Fruit fly (Drosophila melanogaster): ENCODE results near the gene Nthl1.

The Nthl1 gene

DNA sequence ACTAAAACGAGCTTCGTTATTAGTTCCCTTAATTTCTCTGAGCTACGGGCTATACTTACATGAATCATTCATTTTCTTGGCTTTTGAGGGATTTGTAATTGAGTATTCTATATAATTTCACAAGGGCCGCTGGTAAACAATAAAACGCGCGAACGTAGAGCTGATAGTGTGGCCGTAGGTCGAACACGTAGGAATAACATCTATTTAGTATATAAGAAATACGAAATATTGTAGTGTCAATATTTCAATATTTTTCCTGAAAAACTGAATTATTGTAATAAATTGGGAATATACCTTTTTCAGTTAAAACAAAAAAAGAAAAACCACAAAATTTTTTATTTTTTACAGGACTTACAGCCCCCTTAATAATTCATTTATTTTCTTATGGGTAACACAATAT lies 1.7 kb downstream of the Nthl1 start, which contains the start of gene RPA2:
Gene RPA2, minus strand, starts transcription at position 173 of the 400 bp plus-strand sequence.
- TF ChIP-seq Crg-1 (GFP tag; optimal IDR thresholded peaks at IDR 0.05) (no peak), kay (GFP tag; ENCODE audit: borderline replicate concordance) (peak; percentile 92)

DNA sequence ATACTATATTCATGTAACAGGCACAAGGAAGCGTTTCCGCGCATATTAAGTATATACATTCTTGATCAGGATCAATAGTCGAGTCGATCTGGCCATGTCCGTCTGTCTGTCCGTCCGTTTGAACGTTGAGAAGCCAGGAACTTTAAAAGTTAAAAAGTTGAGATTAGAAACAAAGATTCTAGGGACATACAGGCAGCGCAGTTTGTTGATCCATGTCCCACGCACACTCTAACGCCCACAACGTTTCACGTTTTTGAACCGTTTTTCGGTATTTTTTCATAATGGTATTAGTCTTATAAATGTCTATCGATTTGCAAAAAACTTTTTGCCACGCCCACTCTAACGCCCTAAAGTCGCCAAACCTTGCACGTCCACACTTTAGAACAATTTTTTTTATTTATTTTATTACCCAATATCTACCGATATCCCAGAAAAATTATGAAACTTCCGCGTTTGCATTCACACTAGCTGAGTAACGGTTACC lies 4.5 kb downstream of the Nthl1 start:
- TF ChIP-seq CG12768 (GFP tag; optimal IDR thresholded peaks at IDR 0.05) (no peak), cnc (optimal IDR thresholded peaks at IDR 0.05) (no peak), bab1 (GFP tag; optimal IDR thresholded peaks at IDR 0.05) (no peak), kay (GFP tag; ENCODE audit: borderline replicate concordance) (no peak), Clk (GFP tag; optimal IDR thresholded peaks at IDR 0.05) (no peak), toe (GFP tag; optimal IDR thresholded peaks at IDR 0.05) (no peak), Mnt (GFP tag; optimal IDR thresholded peaks at IDR 0.05) (no peak), Hr96 (GFP tag; optimal IDR thresholded peaks at IDR 0.05) (no peak), cic (GFP tag; optimal IDR thresholded peaks at IDR 0.05) (no peak)

DNA sequence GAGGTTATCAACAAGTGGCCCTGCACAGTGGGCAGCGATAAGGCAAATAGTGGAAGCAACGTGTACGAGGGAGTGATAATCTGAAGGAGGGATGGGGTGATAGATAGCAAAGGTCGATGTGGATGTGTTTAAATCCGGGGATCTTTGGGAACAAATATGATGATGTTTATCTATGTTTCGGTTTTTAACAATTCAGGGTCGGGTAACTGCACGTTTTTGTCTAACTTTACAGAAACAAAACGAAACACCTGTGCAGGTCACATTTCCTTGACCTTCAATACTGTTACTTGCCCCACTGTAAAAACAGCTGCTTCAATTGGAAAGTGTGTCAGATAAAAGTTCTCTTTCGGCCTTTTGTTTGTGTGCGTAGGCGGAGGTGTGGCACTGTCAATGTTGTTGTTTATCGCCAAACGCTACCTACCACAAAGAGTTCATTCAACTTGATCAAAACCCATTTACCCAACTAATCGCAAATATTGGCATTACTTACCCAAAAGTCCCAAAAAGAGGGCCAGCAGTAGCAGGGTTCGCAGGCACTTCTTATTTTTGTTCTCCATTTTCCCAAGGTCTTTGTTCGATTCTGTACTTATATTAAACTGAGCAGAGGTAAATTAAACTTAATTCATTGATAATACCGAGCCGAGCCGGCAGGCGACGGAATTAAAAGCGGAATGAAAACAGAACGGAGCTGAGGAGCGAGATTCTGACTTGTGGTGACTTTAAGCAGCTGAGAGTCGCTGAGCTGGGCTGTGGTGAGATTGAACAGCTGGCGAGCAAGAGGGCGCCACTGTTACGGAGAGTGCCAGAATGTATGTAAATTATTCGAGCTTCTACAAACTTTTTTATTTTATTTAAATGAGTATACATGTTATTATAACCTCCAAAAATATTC lies 5.2 kb downstream of the Nthl1 start, which contains the start of gene Mtp:
Gene Mtp, minus strand, starts transcription at position 681 of the 892 bp plus-strand sequence.
- TF ChIP-seq Clk (GFP tag; optimal IDR thresholded peaks at IDR 0.05) (no peak), CG7101 (tag; optimal IDR thresholded peaks at IDR 0.05) (peak; percentile 68), Hr96 (GFP tag; optimal IDR thresholded peaks at IDR 0.05) (peak; percentile 64), CG33017 (tag; optimal IDR thresholded peaks at IDR 0.05) (peak; percentile 48), Mnt (GFP tag; optimal IDR thresholded peaks at IDR 0.05) (peak; percentile 22), tj (GFP tag; optimal IDR thresholded peaks at IDR 0.05) (peak; percentile 12), bab1 (GFP tag; optimal IDR thresholded peaks at IDR 0.05) (peak; percentile 69), ovo (GFP tag; optimal IDR thresholded peaks at IDR 0.05) (no peak), cnc (optimal IDR thresholded peaks at IDR 0.05) (no peak), CG7045 (GFP tag; optimal IDR thresholded peaks at IDR 0.05) (peak; percentile 63), Crg-1 (GFP tag; optimal IDR thresholded peaks at IDR 0.05) (peak; percentile 21), kay (GFP tag; ENCODE audit: borderline replicate concordance) (peak; percentile 42), CG1620 (GFP tag; optimal IDR thresholded peaks at IDR 0.05) (peak; percentile 37), toe (GFP tag; optimal IDR thresholded peaks at IDR 0.05) (peak; percentile 46), CG11617 (GFP tag; optimal IDR thresholded peaks at IDR 0.05) (peak; percentile 66), cic (GFP tag; optimal IDR thresholded peaks at IDR 0.05) (peak; percentile 32), CG12768 (GFP tag; optimal IDR thresholded peaks at IDR 0.05) (peak; percentile 45), pad (GFP tag; optimal IDR thresholded peaks at IDR 0.05) (peak; percentile 9), CG5204 (GFP tag; optimal IDR thresholded peaks at IDR 0.05) (no peak), CG14711 (tag; optimal IDR thresholded peaks at IDR 0.05) (peak; percentile 3)

DNA sequence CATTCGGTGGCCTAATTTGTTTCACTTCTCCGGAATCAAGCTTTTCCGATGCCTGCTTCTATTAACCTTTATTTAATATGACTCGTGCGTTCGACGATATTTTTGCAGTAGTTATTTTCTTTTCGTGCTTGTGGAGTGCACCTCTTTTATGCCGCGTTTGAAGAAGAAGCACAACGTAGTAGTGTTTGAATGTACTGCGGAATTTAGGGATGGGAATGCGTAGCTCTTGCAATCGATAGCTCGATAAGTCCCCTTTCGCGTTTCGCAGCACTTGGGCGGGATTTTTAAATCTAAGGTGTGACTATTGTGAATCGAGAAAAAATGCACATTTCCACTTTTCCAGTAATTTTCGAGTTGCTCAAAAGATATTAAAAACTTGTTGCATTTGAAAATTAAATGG lies 8.9 kb downstream of the Nthl1 start, which contains the start of the genes CG43739 and sky:
Gene CG43739, minus strand, starts transcription at position 199 of the 400 bp plus-strand sequence.
Gene sky, minus strand, starts transcription at position 199 of the 400 bp plus-strand sequence.
- TF ChIP-seq Hr96 (GFP tag; optimal IDR thresholded peaks at IDR 0.05): no peak
- TF ChIP-seq CG1620 (GFP tag; optimal IDR thresholded peaks at IDR 0.05): no peak
- no peak for TF ChIP-seq CG11617 (GFP tag; optimal IDR thresholded peaks at IDR 0.05)
- peak; percentile 3 for TF ChIP-seq CG12768 (GFP tag; optimal IDR thresholded peaks at IDR 0.05)
- no peak for TF ChIP-seq CG33017 (tag; optimal IDR thresholded peaks at IDR 0.05)
- TF ChIP-seq CG7101 (tag; optimal IDR thresholded peaks at IDR 0.05): peak; percentile 2
- TF ChIP-seq CG14711 (tag; optimal IDR thresholded peaks at IDR 0.05): peak; percentile 11
- peak; percentile 76 for TF ChIP-seq cic (GFP tag; optimal IDR thresholded peaks at IDR 0.05)
- peak; percentile 8 for TF ChIP-seq bab1 (GFP tag; optimal IDR thresholded peaks at IDR 0.05)
- peak; percentile 3 for TF ChIP-seq pad (GFP tag; optimal IDR thresholded peaks at IDR 0.05)
- no peak for TF ChIP-seq kay (GFP tag; ENCODE audit: borderline replicate concordance)
- no peak for TF ChIP-seq cnc (optimal IDR thresholded peaks at IDR 0.05)
- TF ChIP-seq Crg-1 (GFP tag; optimal IDR thresholded peaks at IDR 0.05): no peak

DNA sequence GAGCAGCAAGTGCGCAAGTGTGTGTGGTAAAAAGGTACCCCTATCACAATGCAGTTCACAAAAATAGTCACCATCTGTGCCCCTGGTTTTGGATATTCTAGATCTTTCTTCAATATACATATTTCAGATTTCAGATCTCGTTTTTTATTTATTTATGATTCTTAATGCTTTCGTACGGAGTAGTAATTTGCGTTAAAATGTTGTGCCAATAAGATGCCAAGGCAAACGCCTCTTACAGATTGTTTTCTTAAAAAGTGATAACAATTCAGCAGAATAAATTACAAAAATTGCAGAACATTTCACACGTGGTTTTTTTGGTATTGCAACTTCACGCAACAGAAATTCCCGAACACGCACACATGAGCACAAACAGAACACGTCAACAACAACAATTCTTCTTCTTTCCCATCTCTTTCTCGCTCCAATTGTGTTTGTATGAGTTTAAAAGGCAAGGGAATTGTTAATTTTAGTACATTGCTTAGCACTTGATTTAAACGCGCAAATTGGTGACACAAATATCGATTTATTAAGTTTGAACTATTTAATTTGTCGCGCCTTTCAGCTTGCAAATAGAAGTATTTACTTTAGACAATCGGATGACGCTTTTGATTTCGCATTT lies 9.5 kb downstream of the Nthl1 start:
- peak; percentile 68 for TF ChIP-seq Hr96 (GFP tag; optimal IDR thresholded peaks at IDR 0.05)
- no peak for TF ChIP-seq kay (GFP tag; ENCODE audit: borderline replicate concordance)
- TF ChIP-seq CG7101 (tag; optimal IDR thresholded peaks at IDR 0.05): peak; percentile 69
- peak; percentile 79 for TF ChIP-seq CG33017 (tag; optimal IDR thresholded peaks at IDR 0.05)
- TF ChIP-seq bab1 (GFP tag; optimal IDR thresholded peaks at IDR 0.05): peak; percentile 85
- TF ChIP-seq CG11617 (GFP tag; optimal IDR thresholded peaks at IDR 0.05): peak; percentile 63
- peak; percentile 8 for TF ChIP-seq cic (GFP tag; optimal IDR thresholded peaks at IDR 0.05)
- TF ChIP-seq cnc (optimal IDR thresholded peaks at IDR 0.05): no peak
- peak; percentile 46 for TF ChIP-seq Mnt (GFP tag; optimal IDR thresholded peaks at IDR 0.05)
- TF ChIP-seq toe (GFP tag; optimal IDR thresholded peaks at IDR 0.05): peak; percentile 72
- no peak for TF ChIP-seq ovo (GFP tag; optimal IDR thresholded peaks at IDR 0.05)
- TF ChIP-seq CG7045 (GFP tag; optimal IDR thresholded peaks at IDR 0.05): peak; percentile 72
- peak; percentile 46 for TF ChIP-seq Clk (GFP tag; optimal IDR thresholded peaks at IDR 0.05)
- TF ChIP-seq tj (GFP tag; optimal IDR thresholded peaks at IDR 0.05): peak; percentile 35
